Fruit fly (Drosophila melanogaster): ENCODE results near the gene CG13049.

DNA sequence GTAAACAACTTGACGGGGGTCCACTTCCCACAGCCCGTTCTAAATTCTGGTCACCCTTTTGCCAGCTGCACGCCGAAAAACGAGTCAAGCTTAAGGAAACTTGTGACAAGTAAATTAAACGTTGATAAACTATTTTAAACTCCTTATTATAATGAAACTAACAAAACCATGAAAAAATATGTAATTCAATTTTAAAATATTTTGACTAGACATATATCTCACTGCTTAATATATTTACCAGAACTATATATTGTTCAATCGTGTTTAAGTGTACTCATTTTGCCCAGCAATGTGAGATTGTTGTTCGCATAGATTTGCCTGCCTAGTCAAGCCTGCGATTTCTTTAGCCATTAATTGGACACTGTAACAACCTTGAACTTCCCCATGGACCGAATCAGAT, 22.2 kb downstream of the CG13049 start, which contains the start of gene CG13053:
- TF ChIP-seq CG8478 (optimal IDR thresholded peaks at IDR 0.05) = no peak
- TF ChIP-seq pan (optimal IDR thresholded peaks at IDR 0.05) = no peak
- TF ChIP-seq Dll (optimal IDR thresholded peaks at IDR 0.05) = no peak
- no peak for TF ChIP-seq usp (GFP tag; optimal IDR thresholded peaks at IDR 0.05)
- TF ChIP-seq psq (optimal IDR thresholded peaks at IDR 0.05) = no peak
- no peak for TF ChIP-seq EcR (GFP tag; optimal IDR thresholded peaks at IDR 0.05)
